Worm (Caenorhabditis elegans): Measurements from ENCODE around the gene oac-48.

ce11 chrIV:13696900-13697299 is 23.3 kb downstream of the oac-48 start:
- no peak for TF ChIP-seq F13H6.1 (tag; optimal IDR thresholded peaks at IDR 0.05)
- no peak for TF ChIP-seq nhr-11 (tag; optimal IDR thresholded peaks at IDR 0.05)
- TF ChIP-seq snpc-4 (tag; optimal IDR thresholded peaks at IDR 0.05), result no peak
- TF ChIP-seq egl-27 (tag; optimal IDR thresholded peaks at IDR 0.05), result no peak
- no peak for TF ChIP-seq sem-4 (tag; optimal IDR thresholded peaks at IDR 0.05)
- no peak for TF ChIP-seq fos-1 (tag; optimal IDR thresholded peaks at IDR 0.05)
- TF ChIP-seq unc-62 (GFP tag; optimal IDR thresholded peaks at IDR 0.05), result no peak
- TF ChIP-seq nhr-77 (tag; optimal IDR thresholded peaks at IDR 0.05), result no peak
- no peak for TF ChIP-seq ceh-16 (tag; optimal IDR thresholded peaks at IDR 0.05)
- TF ChIP-seq zag-1 (tag; optimal IDR thresholded peaks at IDR 0.05), result no peak
